Worm (Caenorhabditis elegans) whole organism, L1 larva: ENCODE measurements around the gene nlg-1.

Experiments used
- C16A3.4 ChIP-seq: fragments of 150-350 bp; optimal IDR thresholded peaks from 2 replicates; lab custom pipeline; 2014; ENCODE audit warnings: missing biosample characterization, missing genetic modification characterization
- F16B12.6 ChIP-seq: fragments of 150-350 bp; optimal IDR thresholded peaks from 2 replicates; lab custom pipeline; 2014; ENCODE audit warnings: missing biosample characterization, missing genetic modification characterization
- Y116A8C.19 ChIP-seq: sonication (generic microtip); optimal IDR thresholded peaks from 2 replicates; lab custom pipeline; 2016; ENCODE audit warnings: missing compliant biosample characterization, missing genetic modification characterization, borderline replicate concordance
- ceh-63 ChIP-seq: fragments of 200-800 bp; sonication (Bioruptor generic); optimal IDR thresholded peaks from 2 replicates; lab custom pipeline; 2018; ENCODE audit warnings: mild to moderate bottlenecking, missing genetic modification characterization, missing compliant biosample characterization
- ceh-90 ChIP-seq: sonication (generic microtip); optimal IDR thresholded peaks from 2 replicates; lab custom pipeline; 2016; ENCODE audit warnings: missing genetic modification characterization, missing compliant biosample characterization
- dpl-1 ChIP-seq, 3 experiments: fragments of 150-350 bp in 2 of 3; sonication (generic microtip) in 1 of 3; optimal IDR thresholded peaks; 2 replicates each; lab custom pipeline; 2014 to 2017; ENCODE audit warnings: missing biosample characterization in 3 of 3, missing genetic modification characterization in 3 of 3, missing genetic modification reagents in 3 of 3
- dsc-1 ChIP-seq: sonication (generic microtip); optimal IDR thresholded peaks from 2 replicates; lab custom pipeline; 2016; ENCODE audit warnings: mild to moderate bottlenecking, missing genetic modification characterization, missing compliant biosample characterization
- efl-1 ChIP-seq, 4 experiments: fragments of 150-350 bp; optimal IDR thresholded peaks in 3 of 4; peaks in 1 of 4; 1 replicate in 1 of 4; 2 replicates in 3 of 4; lab custom pipeline; 2014; ENCODE audit warnings: missing biosample characterization in 2 of 4, missing genetic modification characterization in 2 of 4, missing genetic modification reagents in 2 of 4
- efl-3 ChIP-seq: fragments of 200-800 bp; sonication (Bioruptor generic); optimal IDR thresholded peaks from 2 replicates; lab custom pipeline; 2018; ENCODE audit warnings: mild to moderate bottlenecking, missing genetic modification characterization, missing compliant biosample characterization
- egl-13 ChIP-seq: sonication (generic microtip); optimal IDR thresholded peaks from 2 replicates; lab custom pipeline; 2016; ENCODE audit warnings: missing genotype, missing genetic modification reagents, missing genetic modification characterization, missing compliant biosample characterization
- elt-3 ChIP-seq, 6 experiments: fragments of 150-350 bp in 1 of 6; sonication (generic microtip); optimal IDR thresholded peaks; 2 replicates each; lab custom pipeline; 2017 to 2018; ENCODE audit warnings: missing biosample characterization in 6 of 6, missing genetic modification characterization in 6 of 6, inconsistent platforms in 1 of 6
- fkh-10 ChIP-seq: sonication (generic microtip); optimal IDR thresholded peaks from 2 replicates; lab custom pipeline; 2017; ENCODE audit warnings: missing biosample characterization, missing genetic modification reagents, missing genetic modification characterization
- fkh-8 ChIP-seq: sonication (generic microtip); optimal IDR thresholded peaks from 2 replicates; lab custom pipeline; 2016; ENCODE audit warnings: mild to moderate bottlenecking, missing genetic modification characterization, missing compliant biosample characterization
- fos-1 ChIP-seq: fragments of 150-350 bp; optimal IDR thresholded peaks from 2 replicates; lab custom pipeline; 2014; ENCODE audit warnings: missing biosample characterization, missing genetic modification characterization
- hlh-17 ChIP-seq: fragments of 200-800 bp; sonication (Bioruptor generic); optimal IDR thresholded peaks from 2 replicates; lab custom pipeline; 2018; ENCODE audit warnings: missing genetic modification characterization, mild to moderate bottlenecking, missing compliant biosample characterization, moderate library complexity, borderline replicate concordance
- hpl-2 ChIP-seq: fragments of 150-350 bp; optimal IDR thresholded peaks from 2 replicates; lab custom pipeline; 2014; ENCODE audit warnings: missing biosample characterization, missing genetic modification reagents, missing genetic modification characterization
- irx-1 ChIP-seq: sonication (generic microtip); optimal IDR thresholded peaks from 2 replicates; lab custom pipeline; 2016; ENCODE audit warnings: missing genetic modification characterization, missing compliant biosample characterization
- isw-1 ChIP-seq: fragments of 200-800 bp; sonication (Bioruptor generic); IDR thresholded peaks from 2 replicates; pipeline ENCODE4 v1.3.6; 2022; ENCODE audit warnings: missing genetic modification characterization, missing compliant biosample characterization
- jun-1 ChIP-seq: fragments of 150-350 bp; optimal IDR thresholded peaks from 2 replicates; lab custom pipeline; 2014; ENCODE audit warnings: missing biosample characterization, missing genetic modification reagents, missing genetic modification characterization
- lin-13 ChIP-seq: fragments of 150-350 bp; optimal IDR thresholded peaks from 2 replicates; lab custom pipeline; 2014; ENCODE audit warnings: missing biosample characterization, missing genetic modification reagents, missing genetic modification characterization
- lin-14 ChIP-seq: fragments of 200-800 bp; sonication (Bioruptor generic); optimal IDR thresholded peaks from 2 replicates; lab custom pipeline; 2018; ENCODE audit warnings: mild to moderate bottlenecking, missing genetic modification characterization, moderate library complexity, missing compliant biosample characterization
- lin-35 ChIP-seq, 2 experiments: fragments of 150-350 bp; optimal IDR thresholded peaks; 2 replicates each; lab custom pipeline; 2014; ENCODE audit warnings: missing biosample characterization in 2 of 2, missing genetic modification characterization in 2 of 2, missing genetic modification reagents in 2 of 2
- lin-39 ChIP-seq: fragments of 150-350 bp; optimal IDR thresholded peaks from 2 replicates; lab custom pipeline; 2014; ENCODE audit warnings: missing biosample characterization, missing genetic modification reagents, missing genetic modification characterization
- lir-3 ChIP-seq: sonication (generic microtip); optimal IDR thresholded peaks from 2 replicates; lab custom pipeline; 2016; ENCODE audit warnings: mild to moderate bottlenecking, missing genetic modification characterization, moderate library complexity, missing compliant biosample characterization; ENCODE audit not compliant: poor library complexity
- lsy-2 ChIP-seq, 2 experiments: fragments of 150-350 bp; optimal IDR thresholded peaks; 2 replicates each; lab custom pipeline; 2014; ENCODE audit warnings: missing biosample characterization in 2 of 2, missing genetic modification characterization in 2 of 2
- mab-9 ChIP-seq: fragments of 200-800 bp; sonication (Bioruptor generic); IDR thresholded peaks from 2 replicates; pipeline ENCODE4 v1.3.6; 2022; ENCODE audit warnings: missing genetic modification reagents, missing genetic modification characterization, missing compliant biosample characterization
- mdl-1 ChIP-seq, 2 experiments: fragments of 150-350 bp; optimal IDR thresholded peaks; 2 replicates each; lab custom pipeline; 2014 to 2017; ENCODE audit warnings: missing biosample characterization in 2 of 2, missing genetic modification characterization in 2 of 2, inconsistent platforms in 1 of 2
- mep-1 ChIP-seq: fragments of 150-350 bp; optimal IDR thresholded peaks from 2 replicates; lab custom pipeline; 2014; ENCODE audit warnings: missing biosample characterization, missing genetic modification characterization
- nhr-20 ChIP-seq: sonication (generic microtip); optimal IDR thresholded peaks from 2 replicates; lab custom pipeline; 2016; ENCODE audit warnings: mild to moderate bottlenecking, missing genetic modification characterization, missing compliant biosample characterization
- nhr-237 ChIP-seq: fragments of 150-350 bp; optimal IDR thresholded peaks from 2 replicates; lab custom pipeline; 2014; ENCODE audit warnings: missing biosample characterization, missing genetic modification characterization
- nhr-28 ChIP-seq: fragments of 150-350 bp; optimal IDR thresholded peaks from 2 replicates; lab custom pipeline; 2014; ENCODE audit warnings: missing biosample characterization, missing genetic modification characterization
- nhr-76 ChIP-seq: sonication (generic microtip); optimal IDR thresholded peaks from 2 replicates; lab custom pipeline; 2017; ENCODE audit warnings: missing biosample characterization, missing genetic modification characterization
- nhr-85 ChIP-seq: sonication (generic microtip); peaks from one replicate; lab custom pipeline; 2016; ENCODE audit warnings: missing genetic modification characterization, inconsistent platforms, missing compliant biosample characterization
- pag-3 ChIP-seq: sonication (generic microtip); optimal IDR thresholded peaks from 2 replicates; lab custom pipeline; 2017; ENCODE audit warnings: missing genetic modification characterization, mild to moderate bottlenecking, missing compliant biosample characterization, antibody characterized with exemption, borderline replicate concordance; ENCODE audit not compliant: insufficient read depth
- pax-3 ChIP-seq: fragments of 200-800 bp; sonication (Bioruptor generic); optimal IDR thresholded peaks from 2 replicates; lab custom pipeline; 2018; ENCODE audit warnings: mild to moderate bottlenecking, missing genetic modification characterization, moderate library complexity, missing compliant biosample characterization
- rnt-1 ChIP-seq: sonication (generic microtip); optimal IDR thresholded peaks from 2 replicates; lab custom pipeline; 2016; ENCODE audit warnings: mild to moderate bottlenecking, missing genetic modification characterization, moderate library complexity, missing compliant biosample characterization
- skn-1 ChIP-seq: fragments of 150-350 bp; optimal IDR thresholded peaks from 2 replicates; lab custom pipeline; 2014; ENCODE audit warnings: missing biosample characterization, missing genetic modification characterization
- snpc-4 ChIP-seq: fragments of 150-350 bp; optimal IDR thresholded peaks from 2 replicates; lab custom pipeline; 2014; ENCODE audit warnings: missing biosample characterization, missing genetic modification characterization
- sox-4 ChIP-seq: sonication (generic microtip); optimal IDR thresholded peaks from 2 replicates; lab custom pipeline; 2016; ENCODE audit warnings: missing genetic modification characterization, missing compliant biosample characterization
- tbx-2 ChIP-seq: sonication (generic microtip); optimal IDR thresholded peaks from 2 replicates; lab custom pipeline; 2016; ENCODE audit warnings: missing genetic modification characterization, missing compliant biosample characterization
- vab-15 ChIP-seq: sonication (generic microtip); optimal IDR thresholded peaks from 2 replicates; lab custom pipeline; 2017; ENCODE audit warnings: missing genotype, mild to moderate bottlenecking, missing genetic modification characterization, missing compliant biosample characterization
- zag-1 ChIP-seq: fragments of 150-350 bp; optimal IDR thresholded peaks from 2 replicates; lab custom pipeline; 2014; ENCODE audit warnings: missing biosample characterization, missing genetic modification characterization
- zip-4 ChIP-seq: fragments of 200-800 bp; sonication (Bioruptor generic); optimal IDR thresholded peaks from 2 replicates; lab custom pipeline; 2018; ENCODE audit warnings: mild to moderate bottlenecking, missing genetic modification characterization, moderate library complexity, missing compliant biosample characterization
- ztf-11 ChIP-seq, 2 experiments: sonication (generic microtip); optimal IDR thresholded peaks; 2 replicates each; lab custom pipeline; 2016 to 2017; ENCODE audit warnings: missing genetic modification characterization in 2 of 2, missing biosample characterization in 1 of 2, missing compliant biosample characterization in 1 of 2
- ztf-4 ChIP-seq: fragments of 150-350 bp; optimal IDR thresholded peaks from 2 replicates; lab custom pipeline; 2014; ENCODE audit warnings: missing biosample characterization, missing genetic modification characterization

Gene nlg-1

DNA sequence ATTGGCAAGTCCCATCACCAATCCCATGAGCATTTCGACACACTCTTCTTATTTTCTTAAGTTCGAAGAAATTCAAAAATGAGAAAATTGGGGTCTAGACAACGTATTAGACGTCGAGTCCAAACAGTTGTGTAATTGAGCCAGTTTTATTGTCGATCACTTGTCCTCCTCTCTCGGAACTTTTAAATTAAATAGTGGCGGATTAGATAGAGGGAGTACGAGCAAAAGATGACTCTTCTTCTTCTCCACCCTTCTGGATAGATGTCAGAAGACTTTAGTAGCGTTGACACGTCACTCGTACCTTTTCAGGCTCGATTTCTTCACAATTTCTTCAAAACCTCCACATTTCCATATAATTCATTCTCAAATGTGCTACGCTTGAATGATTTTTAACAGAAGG, 15.8 kb downstream of the nlg-1 start:
- peak; percentile 27 for TF ChIP-seq lin-14 (GFP tag; lab: Kevin White, UChicago)
- TF ChIP-seq ceh-63 (GFP tag; lab: Kevin White, UChicago) = peak; percentile 76
- TF ChIP-seq ceh-90 (tag; lab: Kevin White, UChicago) = no peak
- no peak for TF ChIP-seq mep-1
- no peak for TF ChIP-seq nhr-20
- TF ChIP-seq dsc-1 (tag; lab: Kevin White, UChicago) = peak; percentile 4
- TF ChIP-seq C16A3.4 (tag; lab: Kevin White, UChicago) = no peak

DNA sequence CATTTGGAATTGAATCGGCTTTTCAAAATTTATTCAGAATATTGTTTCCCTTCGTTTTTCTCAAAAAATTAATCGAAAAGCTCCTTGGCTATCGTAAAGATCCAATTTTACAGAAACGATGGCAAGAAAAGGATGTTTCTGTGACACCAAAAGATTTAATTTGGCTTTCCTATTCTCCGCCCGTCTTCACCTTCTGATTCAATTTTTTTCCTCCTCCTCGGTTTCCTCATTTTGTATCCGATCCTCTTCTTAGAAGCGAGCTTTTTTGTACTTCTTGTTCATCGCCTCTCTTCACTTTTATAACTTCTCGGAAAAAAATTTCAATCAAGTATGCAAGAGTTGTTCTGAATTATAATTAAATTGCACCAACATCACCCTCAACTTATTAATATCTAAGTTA, 20.9 kb downstream of the nlg-1 start:
- TF ChIP-seq efl-3 = no peak
- no peak for TF ChIP-seq lsy-2 (tag; optimal IDR thresholded peaks at IDR 0.05; lab: Kevin White, UChicago)
- TF ChIP-seq zag-1 (tag; lab: Kevin White, UChicago) = no peak
- TF ChIP-seq nhr-85 = no peak
- peak; percentile 11 for TF ChIP-seq lin-14 (GFP tag; lab: Kevin White, UChicago)
- peak; percentile 53 for TF ChIP-seq fkh-10 (GFP tag; lab: Kevin White, UChicago)

DNA sequence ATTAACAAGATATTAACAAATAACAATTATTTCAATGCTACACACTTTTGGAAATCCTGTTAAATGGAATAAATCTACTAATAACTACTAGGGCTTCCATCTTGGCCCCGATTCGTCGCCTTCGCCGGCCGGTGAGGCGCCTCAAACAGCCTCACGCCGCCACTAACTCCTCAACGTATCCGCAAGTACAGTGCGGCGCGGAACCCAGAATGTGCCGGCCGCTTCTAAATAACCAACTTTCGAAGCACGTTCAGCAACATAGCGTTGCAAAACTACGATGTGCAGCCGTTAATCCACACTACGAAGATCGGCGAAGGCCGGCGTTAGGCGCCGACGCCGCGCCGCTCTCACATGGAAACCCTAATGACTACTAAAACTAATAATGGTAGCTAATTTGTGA, 25.1 kb downstream of the nlg-1 start:
- no peak for TF ChIP-seq tbx-2 (tag; lab: Kevin White, UChicago)
- no peak for TF ChIP-seq fos-1 (tag; lab: Kevin White, UChicago)
- no peak for TF ChIP-seq pag-3
- no peak for TF ChIP-seq egl-13 (tag; lab: Kevin White, UChicago)
- TF ChIP-seq ztf-11 (tag; optimal IDR thresholded peaks at IDR 0.05; lab: Kevin White, UChicago) = no peak
- TF ChIP-seq efl-1 (optimal IDR thresholded peaks at IDR 0.05; lab: Kevin White, UChicago) = no peak
- peak in 1 of 2 experiments; percentile 21 for TF ChIP-seq efl-1 (GFP tag; optimal IDR thresholded peaks at IDR 0.05 in 1 of 2; lab: Kevin White, UChicago)
- no peak for TF ChIP-seq nhr-28 (tag; lab: Kevin White, UChicago)
- TF ChIP-seq jun-1 (tag; lab: Kevin White, UChicago) = no peak
- TF ChIP-seq snpc-4 = peak; percentile 73
- no peak for TF ChIP-seq elt-3 (tag; optimal IDR thresholded peaks at IDR 0.05; lab: Kevin White, UChicago)
- TF ChIP-seq irx-1 (tag; lab: Kevin White, UChicago) = no peak
- TF ChIP-seq dpl-1 (GFP tag; optimal IDR thresholded peaks at IDR 0.05; lab: Kevin White, UChicago) = no peak
- TF ChIP-seq rnt-1 (tag; lab: Kevin White, UChicago) = peak; percentile 6
- no peak for TF ChIP-seq hpl-2 (GFP tag; lab: Kevin White, UChicago)

DNA sequence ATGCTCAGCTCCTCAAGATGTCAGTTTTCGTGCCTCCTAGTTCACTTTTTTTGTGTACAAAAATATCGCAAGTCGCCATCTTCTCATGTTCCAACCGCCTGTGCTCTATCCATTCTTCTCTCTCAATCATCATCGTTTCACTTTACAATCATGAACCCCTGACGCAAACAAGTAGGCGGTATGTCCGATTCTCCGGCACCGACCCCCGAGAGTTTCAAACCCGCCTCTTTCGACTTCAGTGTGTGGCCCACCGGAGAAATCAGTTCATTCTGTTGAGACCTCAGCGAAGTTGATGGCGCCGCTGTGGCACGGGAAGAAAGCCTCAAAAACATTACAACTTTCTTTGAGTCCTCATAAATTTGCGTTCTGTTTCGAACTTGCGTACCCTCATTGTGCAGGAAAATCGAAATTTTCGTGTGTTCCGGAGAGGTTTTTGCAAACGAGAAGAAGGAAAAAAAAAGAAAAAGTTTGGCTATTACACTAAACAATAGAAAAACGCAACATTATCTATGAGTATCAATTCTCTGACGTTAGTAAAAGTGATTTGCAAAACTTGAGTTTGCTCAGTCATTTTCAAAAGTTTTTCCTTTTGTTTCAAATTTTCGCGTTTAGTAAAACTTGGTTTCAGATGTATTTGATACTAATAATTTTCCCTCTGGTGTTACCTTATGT, 25.9 kb downstream of the nlg-1 start, which contains the start of gene F54B11.9:
TSS of gene F54B11.9 (plus strand) at position 622 of the 672 bp plus-strand sequence.
- TF ChIP-seq nhr-76 (no peak), fkh-8 (tag; lab: Kevin White, UChicago) (no peak), lin-35 (GFP tag; optimal IDR thresholded peaks at IDR 0.05; lab: Kevin White, UChicago) (no peak), lsy-2 (tag; optimal IDR thresholded peaks at IDR 0.05; lab: Kevin White, UChicago) (peak in 1 of 2 experiments; percentile 35), efl-3 (no peak), sox-4 (no peak), nhr-28 (tag; lab: Kevin White, UChicago) (no peak), vab-15 (no peak), zip-4 (GFP tag; lab: Kevin White, UChicago) (no peak), ceh-63 (GFP tag; lab: Kevin White, UChicago) (no peak), lin-39 (tag; lab: Kevin White, UChicago) (no peak), Y116A8C.19 (tag; lab: Kevin White, UChicago) (no peak), snpc-4 (no peak), pax-3 (no peak), rnt-1 (tag; lab: Kevin White, UChicago) (peak; percentile 82), mdl-1 (tag; optimal IDR thresholded peaks at IDR 0.05; lab: Kevin White, UChicago) (peak in 1 of 2 experiments; percentile 8), C16A3.4 (tag; lab: Kevin White, UChicago) (peak; percentile 26), F16B12.6 (no peak), nhr-237 (tag; lab: Kevin White, UChicago) (no peak), mab-9 (no peak), isw-1 (no peak), ztf-4 (tag; lab: Kevin White, UChicago) (no peak), lin-13 (GFP tag; lab: Kevin White, UChicago) (no peak), skn-1 (no peak), lir-3 (no peak), hlh-17 (GFP tag; lab: Kevin White, UChicago) (no peak)
